Worm (Caenorhabditis elegans) whole organism, L2 larva: ENCODE measurements around the gene tofu-6.

Experiments used
- aly-2 ChIP-seq: fragments of 150-350 bp; optimal IDR thresholded peaks from 2 replicates; lab custom pipeline; 2014; ENCODE audit warnings: missing biosample characterization, missing genetic modification characterization
- lin-39 ChIP-seq: fragments of 150-350 bp; optimal IDR thresholded peaks from 2 replicates; lab custom pipeline; 2014; ENCODE audit warnings: missing biosample characterization, missing genetic modification reagents, missing genetic modification characterization
- nhr-10 ChIP-seq: sonication (generic microtip); optimal IDR thresholded peaks from 2 replicates; lab custom pipeline; 2017; ENCODE audit warnings: missing biosample characterization, missing genetic modification characterization
- unc-39 ChIP-seq: fragments of 150-350 bp; optimal IDR thresholded peaks from 2 replicates; lab custom pipeline; 2014; ENCODE audit warnings: missing biosample characterization, missing genetic modification characterization
- ztf-1 ChIP-seq: fragments of 200-800 bp; sonication (Bioruptor generic); conservative IDR thresholded peaks from 2 replicates; pipeline ENCODE4 v1.3.6; 2022; ENCODE audit warnings: missing genetic modification characterization, missing compliant biosample characterization

DNA sequence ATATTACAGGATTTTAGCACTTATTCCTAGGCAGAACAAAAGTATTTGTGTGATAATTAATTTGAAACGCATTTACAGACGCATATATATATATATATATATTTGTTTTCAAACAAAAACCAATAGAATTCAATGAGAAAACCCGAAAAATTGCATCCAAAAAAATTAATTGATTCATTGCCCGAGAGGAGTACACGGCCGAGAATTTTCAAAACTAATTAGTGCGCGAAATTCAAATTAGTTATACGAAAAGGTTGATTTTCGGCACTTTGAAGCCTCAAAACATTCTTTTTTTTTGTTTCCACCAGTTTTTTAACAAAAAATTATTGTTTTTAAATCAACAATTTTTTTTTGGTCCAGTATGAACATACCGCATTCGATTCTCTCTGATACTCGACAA, 29.6 kb upstream of the tofu-6 start:
- TF ChIP-seq lin-39 (no peak), aly-2 (tag; lab: Kevin White, UChicago) (no peak), nhr-10 (tag; lab: Kevin White, UChicago) (no peak), unc-39 (tag; lab: Kevin White, UChicago) (no peak), ztf-1 (GFP tag; lab: Robert Waterston, UW) (no peak)
